Worm (Caenorhabditis elegans) whole organism, young adult: ENCODE results near the gene lam-1.

Source experiments
- ama-1 ChIP-seq, 3 experiments: fragments of 150-350 bp in 1 of 3; sonication (generic microtip) in 2 of 3; optimal IDR thresholded peaks; 2 replicates each; lab custom pipeline; 2014 to 2018; ENCODE audit warnings: missing biosample characterization in 2 of 3, missing genetic modification characterization in 2 of 3, missing genetic modification reagents in 2 of 3
- aptf-2 ChIP-seq: fragments of 200-800 bp; sonication (Bioruptor generic); conservative IDR thresholded peaks from 2 replicates; pipeline ENCODE4 v1.3.6; 2022; ENCODE audit warnings: missing genetic modification reagents, missing genetic modification characterization, missing compliant biosample characterization
- cebp-2 ChIP-seq: fragments of 200-800 bp; sonication (Bioruptor generic); IDR thresholded peaks from 2 replicates; pipeline ENCODE4 v1.3.6; 2022; ENCODE audit warnings: missing genetic modification characterization, missing compliant biosample characterization
- egl-44 ChIP-seq: fragments of 200-800 bp; sonication (Bioruptor generic); IDR thresholded peaks from 2 replicates; pipeline ENCODE4 v1.3.6; 2022; ENCODE audit warnings: missing genetic modification reagents, missing genetic modification characterization, missing compliant biosample characterization
- madf-6 ChIP-seq: fragments of 200-800 bp; sonication (Bioruptor generic); IDR thresholded peaks from 2 replicates; pipeline ENCODE4 v1.3.6; 2022; ENCODE audit warnings: missing genetic modification reagents, missing genetic modification characterization, missing compliant biosample characterization
- madf-8 ChIP-seq: fragments of 200-800 bp; sonication (Bioruptor generic); conservative IDR thresholded peaks from 2 replicates; pipeline ENCODE4 v1.3.6; 2022; ENCODE audit warnings: missing genetic modification reagents, missing genetic modification characterization, missing compliant biosample characterization
- nfya-1 ChIP-seq: sonication (generic microtip); optimal IDR thresholded peaks from 2 replicates; lab custom pipeline; 2017; ENCODE audit warnings: antibody characterized with exemption, missing compliant biosample characterization, missing genetic modification characterization, borderline replicate concordance; ENCODE audit not compliant: insufficient read depth
- unc-62 ChIP-seq: fragments of 150-350 bp; optimal IDR thresholded peaks from 2 replicates; lab custom pipeline; 2014; ENCODE audit warnings: missing biosample characterization, missing genetic modification reagents, missing genetic modification characterization

- TF ChIP-seq aptf-2 (no peak), ama-1 (optimal IDR thresholded peaks at IDR 0.05; lab: Kevin White, UChicago) (no peak), ama-1 (GFP tag; optimal IDR thresholded peaks at IDR 0.05; lab: Kevin White, UChicago) (no peak), egl-44 (GFP tag; lab: Robert Waterston, UW) (no peak), cebp-2 (no peak), madf-6 (GFP tag; lab: Robert Waterston, UW) (no peak), unc-62 (GFP tag; lab: Kevin White, UChicago) (no peak), nfya-1 (no peak), madf-8 (no peak)
Observed at ce11 chrIV:5139972-5140371, 33.2 kb upstream of the lam-1 start.
